Worm (Caenorhabditis elegans) whole organism, young adult: ENCODE data around the gene Y45G5AM.7.

Experiments
- ccch-3 ChIP-seq: fragments of 200-800 bp; sonication (Bioruptor generic); optimal IDR thresholded peaks from 2 replicates; lab custom pipeline; 2018; ENCODE audit warnings: mild to moderate bottlenecking, missing genetic modification characterization, missing compliant biosample characterization
- snpc-4 ChIP-seq, 5 experiments: fragments of 150-350 bp in 1 of 5; sonication (generic microtip) in 4 of 5; optimal IDR thresholded peaks; 2 replicates each; lab custom pipeline; 2014 to 2018; ENCODE audit warnings: missing genetic modification characterization in 5 of 5, missing biosample characterization in 3 of 5, antibody characterized with exemption in 2 of 5, mild to moderate bottlenecking in 2 of 5, missing compliant biosample characterization in 2 of 5, missing genotype in 2 of 5, moderate library complexity in 2 of 5, missing genetic modification reagents in 1 of 5

DNA sequence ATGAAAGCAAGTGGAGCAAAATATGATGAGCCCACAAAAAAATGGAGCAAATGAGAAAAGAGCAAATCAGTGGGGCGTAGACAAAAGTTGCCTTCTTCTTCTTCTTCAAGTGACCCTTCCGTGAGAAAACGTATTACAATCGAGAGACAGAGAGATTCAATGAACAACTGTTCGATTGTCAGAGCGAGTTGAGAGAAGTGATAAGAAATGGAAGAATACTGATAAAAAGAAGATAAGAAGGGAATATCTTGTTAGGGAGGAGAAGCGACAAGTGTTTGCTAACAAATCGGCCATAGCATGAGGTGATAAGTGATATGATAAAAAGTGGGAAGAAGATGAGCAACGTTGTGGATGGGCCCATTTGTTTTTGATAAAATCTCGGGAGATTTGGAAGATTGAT lies 12.7 kb downstream of the Y45G5AM.7 start:
- no peak for TF ChIP-seq ccch-3
- no peak for TF ChIP-seq snpc-4 (GFP tag; optimal IDR thresholded peaks at IDR 0.05; lab: Kevin White, UChicago)
- no peak for TF ChIP-seq snpc-4 (tag; optimal IDR thresholded peaks at IDR 0.05; lab: Kevin White, UChicago)
